Fruit fly (Drosophila melanogaster) whole organism, embryonic: ENCODE data around the gene CG43208.

Experiments
- CG12219 ChIP-seq: fragments of 200-800 bp; sonication (Bioruptor generic); optimal IDR thresholded peaks from 3 replicates; lab custom pipeline; 2018; ENCODE audit warnings: missing biosample characterization, mild to moderate bottlenecking, missing genetic modification characterization
- CG12659 ChIP-seq: fragments of 200-800 bp; sonication (Bioruptor generic); optimal IDR thresholded peaks from 3 replicates; lab custom pipeline; 2017; ENCODE audit warnings: mild to moderate bottlenecking, missing biosample characterization, missing genetic modification reagents, missing genetic modification characterization
- CG12744 ChIP-seq: fragments of 200-800 bp; sonication (Bioruptor generic); optimal IDR thresholded peaks from 2 replicates; lab custom pipeline; 2016; ENCODE audit warnings: missing biosample characterization, missing genetic modification characterization
- CG12942 ChIP-seq: fragments of 200-800 bp; sonication (Bioruptor generic); optimal IDR thresholded peaks from 3 replicates; lab custom pipeline; 2016; ENCODE audit warnings: missing biosample characterization, missing genetic modification characterization
- CG14050 ChIP-seq: fragments of 200-800 bp; sonication (Bioruptor generic); IDR thresholded peaks from 3 replicates; pipeline ENCODE4 v1.3.6; 2022; ENCODE audit warnings: missing biosample characterization, missing genetic modification characterization
- CG16813 ChIP-seq: fragments of 200-800 bp; sonication (Bioruptor generic); IDR thresholded peaks from 3 replicates; pipeline ENCODE4 v1.3.6; 2022; ENCODE audit warnings: missing biosample characterization, missing genetic modification characterization; ENCODE audit not compliant: partially characterized antibody
- CG17186 ChIP-seq: fragments of 200-800 bp; sonication (Bioruptor generic); optimal IDR thresholded peaks from 3 replicates; lab custom pipeline; 2017; ENCODE audit warnings: missing biosample characterization, missing genetic modification reagents, missing genetic modification characterization
- CG17359 ChIP-seq: fragments of 200-800 bp; sonication (Bioruptor generic); optimal IDR thresholded peaks from 3 replicates; lab custom pipeline; 2018; ENCODE audit warnings: missing biosample characterization, mild to moderate bottlenecking, missing genetic modification characterization, moderate library complexity
- CG18262 ChIP-seq: fragments of 200-800 bp; optimal IDR thresholded peaks from 3 replicates; lab custom pipeline; 2019; ENCODE audit warnings: missing biosample characterization, mild to moderate bottlenecking, missing genetic modification characterization, moderate library complexity
- CG18619 ChIP-seq: fragments of 200-800 bp; sonication (Bioruptor generic); optimal IDR thresholded peaks from 3 replicates; lab custom pipeline; 2017; ENCODE audit warnings: missing biosample characterization, mild to moderate bottlenecking, missing genetic modification characterization
- CG2712 ChIP-seq: fragments of 200-800 bp; optimal IDR thresholded peaks from 3 replicates; lab custom pipeline; 2019; ENCODE audit warnings: missing biosample characterization, mild to moderate bottlenecking, missing genetic modification characterization, moderate library complexity
- CG30020 ChIP-seq: fragments of 200-800 bp; optimal IDR thresholded peaks from 2 replicates; lab custom pipeline; 2019; ENCODE audit warnings: missing biosample characterization, mild to moderate bottlenecking, missing genetic modification characterization, moderate library complexity
- CG34376 ChIP-seq: fragments of 200-800 bp; sonication (Bioruptor generic); optimal IDR thresholded peaks from 2 replicates; lab custom pipeline; 2018; ENCODE audit warnings: missing biosample characterization, mild to moderate bottlenecking, missing genetic modification characterization
- CG3838 ChIP-seq: fragments of 200-800 bp; sonication (Bioruptor generic); optimal IDR thresholded peaks from 3 replicates; lab custom pipeline; 2016; ENCODE audit warnings: missing biosample characterization, missing genetic modification characterization
- CG4404 ChIP-seq: fragments of 200-800 bp; sonication (Bioruptor generic); IDR thresholded peaks from 2 replicates; pipeline ENCODE4 v1.3.6; 2022; ENCODE audit warnings: missing biosample characterization, missing genetic modification characterization
- CG6175 ChIP-seq: fragments of 200-800 bp; sonication (Bioruptor generic); IDR thresholded peaks from 3 replicates; pipeline ENCODE4 v1.3.6; 2022; ENCODE audit warnings: missing biosample characterization, missing genetic modification characterization
- CG9215 ChIP-seq: fragments of 200-800 bp; sonication (Bioruptor generic); IDR thresholded peaks from 2 replicates; pipeline ENCODE4 v1.3.6; 2022; ENCODE audit warnings: missing biosample characterization, missing genetic modification characterization
- CG9727 ChIP-seq: fragments of 200-800 bp; sonication (Bioruptor generic); optimal IDR thresholded peaks from 3 replicates; lab custom pipeline; 2017; ENCODE audit warnings: missing biosample characterization, mild to moderate bottlenecking, missing genetic modification characterization
- CG9797 ChIP-seq: fragments of 200-800 bp; sonication (Bioruptor generic); optimal IDR thresholded peaks from 3 replicates; lab custom pipeline; 2018; ENCODE audit warnings: missing biosample characterization, mild to moderate bottlenecking, missing genetic modification characterization
- Chrac-16 ChIP-seq: fragments of 200-800 bp; sonication (Bioruptor generic); optimal IDR thresholded peaks from 3 replicates; lab custom pipeline; 2016; ENCODE audit warnings: missing biosample characterization, missing genetic modification characterization
- E2f2 ChIP-seq: fragments of 200-800 bp; sonication (Bioruptor generic); IDR thresholded peaks from 2 replicates; pipeline ENCODE4 v1.3.6; 2022; ENCODE audit warnings: missing biosample characterization, missing genetic modification characterization
- Fer1 ChIP-seq: fragments of 200-800 bp; sonication (Bioruptor generic); optimal IDR thresholded peaks from 2 replicates; lab custom pipeline; 2017; ENCODE audit warnings: missing biosample characterization, mild to moderate bottlenecking, missing genetic modification characterization
- Fer2 ChIP-seq: fragments of 200-800 bp; sonication (Bioruptor generic); optimal IDR thresholded peaks from 2 replicates; lab custom pipeline; 2018; ENCODE audit warnings: missing biosample characterization, mild to moderate bottlenecking, missing genetic modification characterization, moderate library complexity
- Gug ChIP-seq: fragments of 200-800 bp; sonication (Bioruptor generic); IDR thresholded peaks from 4 replicates; pipeline ENCODE4 v1.3.6; 2022; ENCODE audit warnings: missing biosample characterization, missing genetic modification characterization
- H15 ChIP-seq: fragments of 200-800 bp; sonication (Bioruptor generic); IDR thresholded peaks from 3 replicates; pipeline ENCODE4 v1.3.6; 2022; ENCODE audit warnings: missing biosample characterization, missing genetic modification characterization
- HLH54F ChIP-seq: fragments of 200-800 bp; sonication (Bioruptor generic); optimal IDR thresholded peaks from 3 replicates; lab custom pipeline; 2016; ENCODE audit warnings: missing biosample characterization, missing genetic modification characterization
- Hmx ChIP-seq: fragments of 200-800 bp; sonication (Bioruptor generic); optimal IDR thresholded peaks from 2 replicates; lab custom pipeline; 2016; ENCODE audit warnings: missing biosample characterization, missing genetic modification characterization
- Hsf ChIP-seq: fragments of 200-800 bp; sonication (Bioruptor generic); optimal IDR thresholded peaks from 3 replicates; lab custom pipeline; 2016; ENCODE audit warnings: missing biosample characterization, missing genetic modification characterization
- Max ChIP-seq: fragments of 200-800 bp; sonication (Bioruptor generic); optimal IDR thresholded peaks from 2 replicates; lab custom pipeline; 2016; ENCODE audit warnings: missing biosample characterization, mild to moderate bottlenecking, missing genetic modification characterization
- Myb ChIP-seq: fragments of 200-800 bp; sonication (Bioruptor generic); optimal IDR thresholded peaks from 2 replicates; lab custom pipeline; 2016; ENCODE audit warnings: missing biosample characterization, missing genetic modification characterization
- Rfx ChIP-seq: fragments of 200-800 bp; sonication (Bioruptor generic); IDR thresholded peaks from 2 replicates; pipeline ENCODE4 v1.3.6; 2022; ENCODE audit warnings: missing biosample characterization, missing genetic modification characterization
- Side ChIP-seq: fragments of 200-800 bp; sonication (Bioruptor generic); optimal IDR thresholded peaks from 2 replicates; lab custom pipeline; 2016; ENCODE audit warnings: missing biosample characterization, missing genetic modification characterization
- Ssrp ChIP-seq: fragments of 200-800 bp; sonication (Bioruptor generic); optimal IDR thresholded peaks from 2 replicates; lab custom pipeline; 2018; ENCODE audit warnings: missing biosample characterization, mild to moderate bottlenecking, missing genetic modification characterization, moderate library complexity
- Stat92E ChIP-seq, 3 experiments: fragments of >200 bp in 2 of 3; fragments of 200-800 bp in 1 of 3; sonication (Bioruptor generic) in 1 of 3; optimal IDR thresholded peaks; 2 replicates each; lab custom pipeline; 2017 to 2019; ENCODE audit warnings: missing biosample characterization in 3 of 3, missing genetic modification characterization in 3 of 3, mild to moderate bottlenecking in 1 of 3, moderate library complexity in 1 of 3
- Usf ChIP-seq: fragments of 200-800 bp; sonication (Bioruptor generic); optimal IDR thresholded peaks from 2 replicates; lab custom pipeline; 2017; ENCODE audit warnings: missing genotype, missing biosample characterization, missing genetic modification characterization
- Xbp1 ChIP-seq: fragments of 200-800 bp; sonication (Bioruptor generic); optimal IDR thresholded peaks from 3 replicates; lab custom pipeline; 2016; ENCODE audit warnings: missing biosample characterization, mild to moderate bottlenecking, missing genetic modification characterization
- YL-1 ChIP-seq: fragments of 200-800 bp; sonication (Bioruptor generic); optimal IDR thresholded peaks from 3 replicates; lab custom pipeline; 2017; ENCODE audit warnings: missing biosample characterization, mild to moderate bottlenecking, missing genetic modification characterization
- bsh ChIP-seq, 2 experiments: fragments of 200-800 bp; sonication (Bioruptor generic); optimal IDR thresholded peaks; 2 replicates each; lab custom pipeline; 2017 to 2018; ENCODE audit warnings: mild to moderate bottlenecking in 2 of 2, missing biosample characterization in 2 of 2, missing genetic modification characterization in 2 of 2, moderate library complexity in 1 of 2
- dimm ChIP-seq: fragments of 200-800 bp; sonication (Bioruptor generic); IDR thresholded peaks from 2 replicates; pipeline ENCODE4 v1.3.6; 2022; ENCODE audit warnings: missing biosample characterization, missing genetic modification characterization
- dysf ChIP-seq: fragments of 200-800 bp; sonication (Bioruptor generic); IDR thresholded peaks from 3 replicates; pipeline ENCODE4 v1.3.6; 2022; ENCODE audit warnings: missing biosample characterization, missing genetic modification characterization
- jumu ChIP-seq: fragments of 200-800 bp; sonication (Bioruptor generic); optimal IDR thresholded peaks from 3 replicates; lab custom pipeline; 2016; ENCODE audit warnings: missing biosample characterization, missing genetic modification characterization
- nmo ChIP-seq: fragments of 200-800 bp; sonication (Bioruptor generic); optimal IDR thresholded peaks from 2 replicates; lab custom pipeline; 2018; ENCODE audit warnings: missing biosample characterization, mild to moderate bottlenecking, missing genetic modification characterization, moderate library complexity
- oc ChIP-seq: fragments of 200-800 bp; sonication (Bioruptor generic); optimal IDR thresholded peaks from 2 replicates; lab custom pipeline; 2018; ENCODE audit warnings: missing biosample characterization, mild to moderate bottlenecking, missing genetic modification characterization, moderate library complexity
- pho ChIP-seq: fragments of 200-800 bp; sonication (Bioruptor generic); optimal IDR thresholded peaks from 2 replicates; lab custom pipeline; 2016; ENCODE audit warnings: missing biosample characterization, missing genetic modification characterization
- prd ChIP-seq, 3 experiments: fragments of >200 bp in 2 of 3; fragments of 200-800 bp in 1 of 3; sonication (Bioruptor generic) in 1 of 3; optimal IDR thresholded peaks in 2 of 3; IDR thresholded peaks in 1 of 3; 2 replicates in 2 of 3; 3 replicates in 1 of 3; pipeline versions ENCODE4 v1.3.6 to Lab custom; 2017 to 2022; ENCODE audit warnings: missing biosample characterization in 1 of 3, missing genetic modification characterization in 1 of 3
- ro ChIP-seq: fragments of 200-800 bp; sonication (Bioruptor generic); IDR thresholded peaks from 2 replicates; pipeline ENCODE4 v1.3.6; 2022; ENCODE audit warnings: missing biosample characterization, missing genetic modification characterization
- sima ChIP-seq: fragments of 200-800 bp; sonication (Bioruptor generic); optimal IDR thresholded peaks from 2 replicates; lab custom pipeline; 2016; ENCODE audit warnings: missing biosample characterization, missing genetic modification characterization
- tin ChIP-seq: fragments of 200-800 bp; sonication (Bioruptor generic); optimal IDR thresholded peaks from 3 replicates; lab custom pipeline; 2016; ENCODE audit warnings: missing biosample characterization, missing genetic modification characterization
- vvl ChIP-seq: fragments of 200-800 bp; sonication (Bioruptor generic); IDR thresholded peaks from 2 replicates; pipeline ENCODE4 v1.3.6; 2022; ENCODE audit warnings: missing biosample characterization, missing genetic modification characterization

CG43208 gene

DNA sequence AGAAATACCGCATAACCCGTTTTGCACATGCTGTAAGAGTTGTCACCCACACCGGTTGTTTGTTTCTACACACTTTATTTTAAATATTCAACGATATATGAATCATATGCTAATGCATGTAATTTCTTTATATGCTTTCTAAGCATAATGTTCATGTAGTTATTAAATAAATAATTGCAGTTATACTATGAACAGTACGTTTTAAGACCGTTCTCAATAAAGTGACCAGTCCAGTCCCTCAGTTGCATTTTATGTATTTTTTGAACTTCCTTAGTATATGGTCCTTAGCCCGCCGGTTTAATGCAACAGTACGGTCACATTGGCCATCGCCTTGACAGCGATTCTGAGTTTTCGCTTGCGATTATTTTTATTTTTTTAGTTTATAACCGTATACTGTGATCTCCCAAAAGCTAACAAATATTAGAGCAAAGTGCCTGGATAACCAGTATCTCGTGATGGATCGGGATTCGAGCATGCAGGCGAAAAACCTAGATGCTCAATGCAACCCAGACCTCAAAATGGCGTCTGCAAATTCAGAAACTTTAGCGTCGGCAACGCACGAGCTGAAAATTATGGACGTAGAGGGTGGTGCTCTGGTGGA is 39.1 kb upstream of the CG43208 start, which contains the start of gene Ravus (continued):
- peak; percentile 40 for TF ChIP-seq Ssrp (tag; lab: Kevin White, UChicago)
- peak; percentile 72 for TF ChIP-seq CG12659 (GFP tag; lab: Kevin White, UChicago)
- TF ChIP-seq Gug, result 0 out of 4 replicates have a peak, but pooled peaks have one; percentile 15
- no peak for TF ChIP-seq CG18262
- TF ChIP-seq H15 (GFP tag; lab: Robert Waterston, UW), result 0 out of 3 replicates have a peak, but pooled peaks have one; percentile 2
- TF ChIP-seq Rfx, result peak; percentile 54; the same call in 1 of the 2 replicates
- peak; percentile 26 for TF ChIP-seq Fer2
- peak; percentile 47 for TF ChIP-seq Chrac-16 (GFP tag; lab: Kevin White, UChicago)
- TF ChIP-seq CG9797 (GFP tag; lab: Kevin White, UChicago), result peak; percentile 92
- peak in 1 of 2 experiments; percentile 27 for TF ChIP-seq bsh (GFP tag; optimal IDR thresholded peaks at IDR 0.05; lab: Kevin White, UChicago)
- peak; percentile 65 for TF ChIP-seq Myb (GFP tag; lab: Kevin White, UChicago)
- TF ChIP-seq tin (GFP tag; lab: Kevin White, UChicago), result peak; percentile 41
- TF ChIP-seq dimm (GFP tag; lab: Robert Waterston, UW), result no peak
- TF ChIP-seq CG34376 (GFP tag; lab: Kevin White, UChicago), result no peak
- 0 out of 3 replicates have a peak, but pooled peaks have one; percentile 12 for TF ChIP-seq CG14050 (GFP tag; lab: Robert Waterston, UW)
- TF ChIP-seq CG16813 (GFP tag; lab: Robert Waterston, UW), result no peak
- no peak for TF ChIP-seq CG12219
- peak; percentile 25; the same call in 1 of the 3 replicates for TF ChIP-seq dysf
- TF ChIP-seq YL-1 (GFP tag; lab: Kevin White, UChicago), result peak; percentile 74
- peak; percentile 31 for TF ChIP-seq CG9727 (GFP tag; lab: Kevin White, UChicago)
- TF ChIP-seq E2f2, result peak; percentile 73
- peak; percentile 50 for TF ChIP-seq HLH54F (GFP tag; lab: Kevin White, UChicago)
- TF ChIP-seq CG6175, result no peak
- TF ChIP-seq nmo, result peak; percentile 84
- TF ChIP-seq pho (GFP tag; lab: Kevin White, UChicago), result peak; percentile 56
- peak; percentile 48 for TF ChIP-seq Fer1
- TF ChIP-seq CG3838, result no peak
- 0 out of 2 replicates have a peak, but pooled peaks have one; percentile 19 for TF ChIP-seq vvl
- TF ChIP-seq Hsf (GFP tag; lab: Kevin White, UChicago), result peak; percentile 64
- TF ChIP-seq CG12942 (GFP tag; lab: Kevin White, UChicago), result peak; percentile 8
- TF ChIP-seq CG17359 (tag; lab: Kevin White, UChicago), result no peak
- TF ChIP-seq ro (GFP tag; lab: Robert Waterston, UW), result no peak
- no peak for TF ChIP-seq sima (GFP tag; lab: Kevin White, UChicago)
- peak; percentile 15 for TF ChIP-seq CG17186 (GFP tag; lab: Kevin White, UChicago)
- TF ChIP-seq Side (GFP tag; lab: Kevin White, UChicago), result peak; percentile 23
- TF ChIP-seq Hmx (GFP tag; lab: Kevin White, UChicago), result peak; percentile 20
- TF ChIP-seq CG30020 (tag; lab: Kevin White, UChicago), result peak; percentile 60
- TF ChIP-seq CG18619 (GFP tag; lab: Kevin White, UChicago), result peak; percentile 5
- TF ChIP-seq Xbp1, result peak; percentile 51
- peak; percentile 50 for TF ChIP-seq Max (GFP tag; lab: Kevin White, UChicago)
- peak; percentile 52 for TF ChIP-seq CG4404 (GFP tag; lab: Robert Waterston, UW)
- TF ChIP-seq CG2712, result peak; percentile 67
- TF ChIP-seq jumu (GFP tag; lab: Kevin White, UChicago), result peak; percentile 35
- no peak for TF ChIP-seq prd (optimal IDR thresholded peaks at IDR 0.05; lab: Kevin White, UChicago)
- peak; percentile 58; the same call in 2 of the 3 replicates for TF ChIP-seq prd (GFP tag; IDR thresholded peaks at IDR 0.05; lab: Robert Waterston, UW)
- peak; percentile 58 for TF ChIP-seq CG12744
- no peak for TF ChIP-seq oc (tag; lab: Kevin White, UChicago)
- peak; percentile 55; the same call in 1 of the 2 replicates for TF ChIP-seq CG9215 (GFP tag; lab: Robert Waterston, UW)
- TF ChIP-seq Stat92E (GFP tag; optimal IDR thresholded peaks at IDR 0.05; lab: Kevin White, UChicago), result peak in 1 of 3 experiments; percentile 26
- TF ChIP-seq Usf (GFP tag; lab: Kevin White, UChicago), result peak; percentile 24
